Fruit fly (Drosophila melanogaster): Measurements from ENCODE around the gene CG7083.

CG7083 gene

DNA sequence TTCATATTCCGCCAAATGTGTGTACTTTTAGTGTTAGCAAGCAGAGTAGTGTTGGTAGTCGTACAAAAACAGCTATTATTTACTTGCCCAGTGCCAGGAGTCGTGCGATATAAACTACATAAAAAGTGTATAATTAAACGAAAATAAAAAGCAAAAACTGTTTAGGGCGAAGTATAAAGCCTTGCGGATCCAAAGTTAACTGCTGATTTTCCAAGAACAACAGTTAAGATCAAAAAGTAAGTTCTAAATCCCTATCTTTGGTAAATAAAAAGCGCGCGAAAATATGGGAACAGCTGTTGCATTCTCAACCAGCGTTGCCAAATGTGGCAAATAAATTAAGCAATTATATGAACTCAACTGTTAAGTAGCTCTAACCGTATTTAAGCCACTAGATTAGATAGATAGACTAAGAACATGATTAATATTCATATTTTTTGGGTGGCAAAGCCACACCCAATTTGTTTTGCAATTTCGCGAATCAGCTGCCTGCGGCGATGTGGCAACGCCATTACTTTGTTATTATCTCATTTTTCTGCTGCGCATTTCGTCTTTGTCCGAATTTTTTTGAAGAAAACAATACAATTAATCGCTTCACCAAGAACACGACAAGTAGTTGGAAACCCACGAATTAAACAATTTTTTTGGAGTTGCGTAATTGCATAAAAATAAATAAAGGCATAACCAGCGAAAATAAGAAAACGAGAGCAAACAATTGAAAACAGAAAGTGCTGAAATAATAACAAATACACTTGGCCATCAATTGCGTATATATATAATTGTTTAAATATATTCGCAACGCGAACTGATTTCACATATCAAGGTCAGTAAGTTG lies at the start of gene CG7083, which contains the start of gene Prim1 (continued):
- TF ChIP-seq Atf-2 (GFP tag; optimal IDR thresholded peaks at IDR 0.05) (peak; percentile 52), tin (GFP tag; optimal IDR thresholded peaks at IDR 0.05) (peak; percentile 65), CG9437 (GFP tag; optimal IDR thresholded peaks at IDR 0.05) (peak; percentile 46), CG10267 (tag; optimal IDR thresholded peaks at IDR 0.05) (peak; percentile 94), PHDP (tag; optimal IDR thresholded peaks at IDR 0.05) (peak; percentile 57), Six4 (GFP tag; optimal IDR thresholded peaks at IDR 0.05) (peak; percentile 46), Nf-YC (tag; optimal IDR thresholded peaks at IDR 0.05) (peak; percentile 47), Myb (GFP tag; optimal IDR thresholded peaks at IDR 0.05) (peak; percentile 55), CG2202 (tag; optimal IDR thresholded peaks at IDR 0.05) (peak; percentile 24), Ets97D (GFP tag; optimal IDR thresholded peaks at IDR 0.05) (peak; percentile 33), pho (GFP tag; optimal IDR thresholded peaks at IDR 0.05) (peak; percentile 71), CG32532 (GFP tag; IDR thresholded peaks at IDR 0.05) (peak; percentile 58; the same call in 1 of the 2 replicates), CG12104 (GFP tag; optimal IDR thresholded peaks at IDR 0.05) (peak; percentile 3), lab (GFP tag; optimal IDR thresholded peaks at IDR 0.05) (peak; percentile 67), Fer1 (GFP tag; optimal IDR thresholded peaks at IDR 0.05) (peak; percentile 59), ken (GFP tag; IDR thresholded peaks at IDR 0.05) (0 out of 3 replicates have a peak, but pooled peaks have one; percentile 35), CG10209 (GFP tag; optimal IDR thresholded peaks at IDR 0.05) (peak; percentile 62), pita (GFP tag; optimal IDR thresholded peaks at IDR 0.05) (no peak), fru (optimal IDR thresholded peaks at IDR 0.05) (no peak), CG4424 (GFP tag; optimal IDR thresholded peaks at IDR 0.05) (peak; percentile 64), Mes4 (GFP tag; optimal IDR thresholded peaks at IDR 0.05) (peak; percentile 54), B-H2 (GFP tag; optimal IDR thresholded peaks at IDR 0.05) (peak; percentile 55), CG10321 (GFP tag; IDR thresholded peaks at IDR 0.05) (no peak), caup (GFP tag; optimal IDR thresholded peaks at IDR 0.05; ENCODE audit: severe bottlenecking) (peak; percentile 55), Poxn (GFP tag; IDR thresholded peaks at IDR 0.05) (no peak), Xbp1 (GFP tag; optimal IDR thresholded peaks at IDR 0.05) (peak; percentile 75), CG1529 (GFP tag; optimal IDR thresholded peaks at IDR 0.05) (peak; percentile 46), CG33213 (GFP tag; optimal IDR thresholded peaks at IDR 0.05) (peak; percentile 32), CG17328 (GFP tag; IDR thresholded peaks at IDR 0.05) (peak; percentile 52), Atf3 (GFP tag; optimal IDR thresholded peaks at IDR 0.05) (peak; percentile 1), vvl (GFP tag; IDR thresholded peaks at IDR 0.05) (peak; percentile 62), tgo (GFP tag; IDR thresholded peaks at IDR 0.05) (peak; percentile 30; the same call in 1 of the 3 replicates), Doc2 (GFP tag; IDR thresholded peaks at IDR 0.05) (no peak), rib (GFP tag; IDR thresholded peaks at IDR 0.05) (peak; percentile 89), CG14050 (GFP tag; IDR thresholded peaks at IDR 0.05) (peak; percentile 42; the same call in 1 of the 3 replicates), YL-1 (GFP tag; optimal IDR thresholded peaks at IDR 0.05) (peak; percentile 96), Ets65A (GFP tag) (peak; percentile 72), sens (GFP tag) (peak; percentile 93), MESR4 (GFP tag; optimal IDR thresholded peaks at IDR 0.05) (peak; percentile 54), D (optimal IDR thresholded peaks at IDR 0.05) (no peak), D (GFP tag; optimal IDR thresholded peaks at IDR 0.05) (peak; percentile 17), salm (tag; optimal IDR thresholded peaks at IDR 0.05) (peak; percentile 20), Camta (GFP tag; optimal IDR thresholded peaks at IDR 0.05) (peak; percentile 74), CG4617 (GFP tag; optimal IDR thresholded peaks at IDR 0.05; ENCODE audit: borderline replicate concordance) (peak; percentile 84), HmgZ (tag; optimal IDR thresholded peaks at IDR 0.05) (peak; percentile 64), CG12219 (GFP tag; optimal IDR thresholded peaks at IDR 0.05) (peak; percentile 14), CG6654 (GFP tag; optimal IDR thresholded peaks at IDR 0.05) (no peak), HLH4C (GFP tag; IDR thresholded peaks at IDR 0.05; ENCODE audit: partially characterized antibody) (no peak), CG12155 (GFP tag; optimal IDR thresholded peaks at IDR 0.05) (peak; percentile 48), Blimp-1 (GFP tag; optimal IDR thresholded peaks at IDR 0.05) (peak; percentile 17)

Measured in whole organism, embryonic.